Fruit fly (Drosophila melanogaster) whole organism, wandering third instar larva: ENCODE data around the gene prd1.

Experiments used
- HLH106 ChIP-seq: fragments of 200-800 bp; optimal IDR thresholded peaks from 3 replicates; lab custom pipeline; 2019; ENCODE audit warnings: missing biosample characterization, mild to moderate bottlenecking, missing genetic modification characterization, moderate library complexity
- fru ChIP-seq: fragments of 200-800 bp; sonication (Bioruptor generic); optimal IDR thresholded peaks from 3 replicates; lab custom pipeline; 2016; ENCODE audit warnings: missing biosample characterization, mild to moderate bottlenecking, missing genetic modification characterization
- rgr ChIP-seq: fragments of 200-800 bp; sonication (Bioruptor generic); optimal IDR thresholded peaks from 3 replicates; lab custom pipeline; 2016; ENCODE audit warnings: missing biosample characterization, mild to moderate bottlenecking, missing genetic modification characterization

DNA sequence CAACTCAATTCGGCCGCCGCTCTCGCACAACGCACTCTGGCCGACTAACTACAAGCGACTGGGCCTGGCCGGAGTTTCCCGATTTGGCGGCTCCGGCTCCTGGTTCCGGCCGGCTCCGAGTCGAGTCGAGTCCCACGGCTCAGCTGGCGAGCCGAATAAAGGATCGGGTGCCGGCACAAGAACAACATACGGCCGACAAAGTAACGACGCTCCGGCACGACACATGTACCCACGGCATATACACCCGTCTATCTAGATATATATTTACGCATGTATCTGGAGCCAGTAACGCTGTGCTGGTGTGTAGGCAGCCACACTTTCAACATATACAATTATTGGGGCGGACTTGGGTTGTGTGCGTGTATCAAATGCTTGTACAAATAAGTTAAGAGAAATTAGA, 15.3 kb downstream of the prd1 start:
- no peak for TF ChIP-seq fru
- TF ChIP-seq rgr (GFP tag; lab: Kevin White, UChicago) = no peak
- TF ChIP-seq HLH106 (tag; lab: Kevin White, UChicago) = no peak
